Worm (Caenorhabditis elegans) whole organism, L4/young adult: ENCODE data around the gene grsp-1.

Source experiments
- W03F9.2 ChIP-seq: fragments of 150-350 bp; optimal IDR thresholded peaks from 2 replicates; lab custom pipeline; 2014; ENCODE audit warnings: missing biosample characterization, missing genetic modification characterization
- him-1 ChIP-seq: sonication (generic microtip); optimal IDR thresholded peaks from 2 replicates; lab custom pipeline; 2016; ENCODE audit warnings: missing genotype, missing genetic modification reagents, missing genetic modification characterization, missing compliant biosample characterization

DNA sequence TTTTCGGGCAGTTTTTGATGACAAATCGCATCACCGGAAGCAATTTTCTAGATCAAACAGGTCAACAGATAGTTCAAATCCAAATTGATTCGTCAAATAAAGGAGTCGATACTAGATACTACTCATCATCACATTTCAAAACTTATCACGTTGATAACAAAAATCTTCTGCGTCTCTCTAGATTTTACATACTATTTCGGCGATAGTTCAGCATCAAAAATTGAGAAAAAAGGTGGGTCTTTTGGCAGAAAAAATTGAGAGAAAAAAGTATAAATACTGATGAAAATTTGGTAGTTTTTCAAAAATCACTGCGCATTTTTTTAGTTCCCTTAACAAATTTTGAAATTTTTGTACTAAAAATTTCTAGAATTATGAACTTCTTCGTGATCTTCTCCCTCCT lies 3.9 kb downstream of the grsp-1 start, which contains the start of gene nlp-26:
- TF ChIP-seq W03F9.2 (tag; lab: Kevin White, UChicago): no peak
- TF ChIP-seq him-1 (tag; lab: Kevin White, UChicago): no peak
